Worm (Caenorhabditis elegans): ENCODE measurements around the gene sago-1.

The sago-1 gene

ce11 chrV:6326394-6326793 lies 22.8 kb downstream of the sago-1 start:
- TF ChIP-seq him-1 (tag; optimal IDR thresholded peaks at IDR 0.05), result no peak
- TF ChIP-seq dao-5 (tag; optimal IDR thresholded peaks at IDR 0.05), result no peak

ce11 chrV:6326980-6327379 lies 23.4 kb downstream of the sago-1 start, which contains the start of gene fbxa-202:
Gene fbxa-202, plus strand, starts transcription at chrV:6327280.
- TF ChIP-seq him-1 (tag; optimal IDR thresholded peaks at IDR 0.05) (no peak), dao-5 (tag; optimal IDR thresholded peaks at IDR 0.05) (no peak), W03F9.2 (tag; optimal IDR thresholded peaks at IDR 0.05) (no peak)

- TF ChIP-seq W03F9.2 (tag; optimal IDR thresholded peaks at IDR 0.05) (no peak), him-1 (tag; optimal IDR thresholded peaks at IDR 0.05) (no peak), dao-5 (tag; optimal IDR thresholded peaks at IDR 0.05) (no peak)
These were observed 25.3 kb downstream of the sago-1 start, which contains the start of gene T28C12.2 for ce11 chrV:6328897-6329296. Gene T28C12.2, plus strand, starts transcription at chrV:6329197.

- TF ChIP-seq W03F9.2 (tag; optimal IDR thresholded peaks at IDR 0.05) (no peak), dao-5 (tag; optimal IDR thresholded peaks at IDR 0.05) (no peak), him-1 (tag; optimal IDR thresholded peaks at IDR 0.05) (no peak)
These were observed 28.0 kb downstream of the sago-1 start, which contains the start of gene T28C12.1 for ce11 chrV:6331607-6332006. Gene T28C12.1, plus strand, starts transcription at chrV:6331907.

ce11 chrV:6335226-6335625 lies 31.7 kb downstream of the sago-1 start:
- TF ChIP-seq dao-5 (tag; optimal IDR thresholded peaks at IDR 0.05) (peak; percentile 22), him-1 (tag; optimal IDR thresholded peaks at IDR 0.05) (no peak)

- TF ChIP-seq W03F9.2 (tag; optimal IDR thresholded peaks at IDR 0.05) (no peak), him-1 (tag; optimal IDR thresholded peaks at IDR 0.05) (no peak), dao-5 (tag; optimal IDR thresholded peaks at IDR 0.05) (no peak)
These were observed 32.5 kb downstream of the sago-1 start, which contains the start of gene T28C12.6 for ce11 chrV:6336108-6336507. Gene T28C12.6, minus strand, starts transcription at chrV:6336119.

- TF ChIP-seq him-1 (tag; optimal IDR thresholded peaks at IDR 0.05), result peak; percentile 58
- no peak for TF ChIP-seq W03F9.2 (tag; optimal IDR thresholded peaks at IDR 0.05)
- TF ChIP-seq dao-5 (tag; optimal IDR thresholded peaks at IDR 0.05), result no peak
These were observed 37.6 kb downstream of the sago-1 start for ce11 chrV:6341078-6341638.

ce11 chrV:6342502-6342901 lies 38.9 kb downstream of the sago-1 start:
- TF ChIP-seq W03F9.2 (tag; optimal IDR thresholded peaks at IDR 0.05), result no peak
- TF ChIP-seq dao-5 (tag; optimal IDR thresholded peaks at IDR 0.05), result no peak

- TF ChIP-seq W03F9.2 (tag; optimal IDR thresholded peaks at IDR 0.05) (no peak), him-1 (tag; optimal IDR thresholded peaks at IDR 0.05) (no peak), dao-5 (tag; optimal IDR thresholded peaks at IDR 0.05) (no peak)
These were observed 41.1 kb downstream of the sago-1 start for ce11 chrV:6344531-6345171.

- TF ChIP-seq dao-5 (tag; optimal IDR thresholded peaks at IDR 0.05) (no peak), him-1 (tag; optimal IDR thresholded peaks at IDR 0.05) (no peak)
These were observed 42.6 kb downstream of the sago-1 start for ce11 chrV:6346043-6346618.

- TF ChIP-seq him-1 (tag; optimal IDR thresholded peaks at IDR 0.05) (no peak), W03F9.2 (tag; optimal IDR thresholded peaks at IDR 0.05) (no peak), dao-5 (tag; optimal IDR thresholded peaks at IDR 0.05) (no peak)
These were observed 43.3 kb downstream of the sago-1 start for ce11 chrV:6346906-6347305.

ce11 chrV:6348133-6348532 lies 44.6 kb downstream of the sago-1 start:
- TF ChIP-seq W03F9.2 (tag; optimal IDR thresholded peaks at IDR 0.05), result no peak

- TF ChIP-seq W03F9.2 (tag; optimal IDR thresholded peaks at IDR 0.05) (no peak), dao-5 (tag; optimal IDR thresholded peaks at IDR 0.05) (no peak), him-1 (tag; optimal IDR thresholded peaks at IDR 0.05) (no peak)
These were observed 46.0 kb downstream of the sago-1 start for ce11 chrV:6349597-6349996.

ce11 chrV:6350109-6350508 lies 46.5 kb downstream of the sago-1 start:
- no peak for TF ChIP-seq dao-5 (tag; optimal IDR thresholded peaks at IDR 0.05)
- no peak for TF ChIP-seq W03F9.2 (tag; optimal IDR thresholded peaks at IDR 0.05)
- peak; percentile 64 for TF ChIP-seq him-1 (tag; optimal IDR thresholded peaks at IDR 0.05)

ce11 chrV:6351122-6351521 lies 47.6 kb downstream of the sago-1 start:
- TF ChIP-seq W03F9.2 (tag; optimal IDR thresholded peaks at IDR 0.05) (no peak), dao-5 (tag; optimal IDR thresholded peaks at IDR 0.05) (no peak), him-1 (tag; optimal IDR thresholded peaks at IDR 0.05) (no peak)
